Worm (Caenorhabditis elegans): Measurements from ENCODE around the gene C55A6.6.
"Not testable (repeated sequence)": the region's sequence is repeated elsewhere in the genome, so short reads cannot be mapped to it uniquely, and the experiment has no call there.

The C55A6.6 gene

ce11 chrV:11483580-11484092 lies 30.9 kb downstream of the C55A6.6 start, which contains the start of gene col-157:
Gene col-157 (plus strand): TSS chrV:11484042.
- not testable (repeated sequence) for TF ChIP-seq ztf-16 (tag; optimal IDR thresholded peaks at IDR 0.05); T23F11.4 (GFP tag; optimal IDR thresholded peaks at IDR 0.05); ceh-24 (tag; optimal IDR thresholded peaks at IDR 0.05)

ce11 chrV:11480734-11481133 lies 33.8 kb downstream of the C55A6.6 start, which contains the start of gene T11F9.14:
Gene T11F9.14 (minus strand): TSS chrV:11480834.
- not testable (repeated sequence) for TF ChIP-seq gmeb-2 (tag; optimal IDR thresholded peaks at IDR 0.05); T23F11.4 (GFP tag; optimal IDR thresholded peaks at IDR 0.05); fax-1 (tag; optimal IDR thresholded peaks at IDR 0.05)

DNA sequence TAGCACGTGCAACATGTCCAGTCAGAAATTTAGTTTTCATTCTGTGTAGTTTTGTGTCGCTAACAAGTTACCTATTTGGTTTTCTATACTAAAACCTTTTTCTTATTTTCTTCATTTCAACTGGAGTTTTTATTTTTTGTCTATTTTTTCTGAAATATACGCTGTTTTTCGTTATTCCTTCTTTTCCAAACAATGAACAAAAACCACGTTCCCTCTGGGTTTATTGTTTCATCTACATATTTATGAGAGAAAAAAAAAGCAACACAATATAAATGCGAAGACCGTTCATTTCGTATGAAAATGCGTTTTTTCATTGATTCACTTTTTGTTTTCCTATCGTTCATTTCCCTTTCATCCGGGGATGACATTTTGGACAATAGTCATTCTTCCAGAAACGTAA lies 35.1 kb downstream of the C55A6.6 start, which contains the start of gene T11F9.22:
Gene T11F9.22 (plus strand): TSS at position 301 of the 400 bp plus-strand sequence.
- TF ChIP-seq nfya-1 (tag; optimal IDR thresholded peaks at IDR 0.05) = no peak
- no peak for TF ChIP-seq ceh-45 (GFP tag; IDR thresholded peaks at IDR 0.05)
- no peak for TF ChIP-seq lin-11 (tag; optimal IDR thresholded peaks at IDR 0.05)
- TF ChIP-seq dmd-4 (tag; optimal IDR thresholded peaks at IDR 0.05; ENCODE audit: borderline replicate concordance) = no peak
- no peak for TF ChIP-seq ceh-31 (tag; optimal IDR thresholded peaks at IDR 0.05)
- no peak for TF ChIP-seq T23F11.4 (GFP tag; optimal IDR thresholded peaks at IDR 0.05)
- TF ChIP-seq ceh-14 (tag; optimal IDR thresholded peaks at IDR 0.05) = no peak
- no peak for TF ChIP-seq ttx-3 (tag; optimal IDR thresholded peaks at IDR 0.05)
- no peak for TF ChIP-seq eyg-1 (tag; optimal IDR thresholded peaks at IDR 0.05)
- TF ChIP-seq elt-2 (tag; optimal IDR thresholded peaks at IDR 0.05) = no peak
- TF ChIP-seq syd-9 (tag; optimal IDR thresholded peaks at IDR 0.05) = no peak
- TF ChIP-seq fkh-10 (GFP tag; optimal IDR thresholded peaks at IDR 0.05) = no peak
- TF ChIP-seq ceh-6 (GFP tag; optimal IDR thresholded peaks at IDR 0.05) = no peak
- TF ChIP-seq nhr-232 (tag; optimal IDR thresholded peaks at IDR 0.05) = no peak
- no peak for TF ChIP-seq hlh-13 (GFP tag; optimal IDR thresholded peaks at IDR 0.05)
- TF ChIP-seq ceh-18 (tag; optimal IDR thresholded peaks at IDR 0.05) = no peak
- TF ChIP-seq fax-1 (tag; optimal IDR thresholded peaks at IDR 0.05) = no peak
- TF ChIP-seq elt-4 (tag; optimal IDR thresholded peaks at IDR 0.05) = no peak

- not testable (repeated sequence) for TF ChIP-seq pat-9, pqm-1, elt-4 (tag; optimal IDR thresholded peaks at IDR 0.05)
Measured at ce11 chrV:11475638-11476037, 38.9 kb downstream of the C55A6.6 start, which contains the start of gene T11F9.7. Gene T11F9.7 (plus strand): TSS chrV:11475938.

DNA sequence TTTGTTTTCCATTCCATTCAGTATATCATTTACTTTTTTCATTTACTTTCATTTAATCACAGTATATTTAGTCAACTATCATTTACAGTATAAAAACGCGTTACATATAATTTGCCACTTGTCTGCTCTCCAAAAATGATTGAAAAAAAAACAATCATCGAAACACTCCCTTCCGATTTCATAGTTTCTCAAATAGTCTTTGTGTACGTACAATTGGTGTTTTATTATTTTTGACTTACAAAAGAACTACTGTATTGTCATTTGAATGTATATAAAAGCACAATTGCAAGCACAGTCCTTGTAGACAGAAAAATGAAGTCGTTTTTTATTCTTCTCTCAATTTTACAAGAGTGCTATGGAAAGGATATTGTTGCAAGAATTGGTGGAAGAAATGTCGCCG lies 40.1 kb downstream of the C55A6.6 start, which contains the start of gene nas-22:
Gene nas-22 (plus strand): TSS at position 301 of the 400 bp plus-strand sequence.
- TF ChIP-seq elt-2 (tag; optimal IDR thresholded peaks at IDR 0.05) (no peak), eyg-1 (tag; optimal IDR thresholded peaks at IDR 0.05) (no peak), ceh-24 (tag; optimal IDR thresholded peaks at IDR 0.05) (no peak), syd-9 (tag; optimal IDR thresholded peaks at IDR 0.05) (no peak), zip-5 (tag; optimal IDR thresholded peaks at IDR 0.05) (no peak), dmd-4 (tag; optimal IDR thresholded peaks at IDR 0.05; ENCODE audit: borderline replicate concordance) (no peak), ceh-45 (GFP tag; IDR thresholded peaks at IDR 0.05) (no peak), ceh-48 (tag; optimal IDR thresholded peaks at IDR 0.05) (no peak), odd-2 (tag; optimal IDR thresholded peaks at IDR 0.05) (no peak), unc-55 (GFP tag; optimal IDR thresholded peaks at IDR 0.05) (no peak), ttx-3 (tag; optimal IDR thresholded peaks at IDR 0.05) (no peak), pat-9 (tag; optimal IDR thresholded peaks at IDR 0.05) (no peak), hlh-6 (tag; optimal IDR thresholded peaks at IDR 0.05) (no peak), F13H6.1 (tag; optimal IDR thresholded peaks at IDR 0.05) (no peak), ama-1 (optimal IDR thresholded peaks at IDR 0.05) (no peak), lin-11 (tag; optimal IDR thresholded peaks at IDR 0.05) (no peak), ceh-2 (tag; optimal IDR thresholded peaks at IDR 0.05) (no peak), ceh-30 (tag; optimal IDR thresholded peaks at IDR 0.05) (no peak)
